Worm (Caenorhabditis elegans): ENCODE measurements around the gene ZK742.3.

The ZK742.3 gene

ce11 chrV:7842228-7842627 lies 32.5 kb upstream of the ZK742.3 start, which contains the start of gene grd-8:
Gene grd-8 (plus strand): TSS chrV:7842528.
- no peak for TF ChIP-seq ztf-11 (tag; optimal IDR thresholded peaks at IDR 0.05)
- no peak for TF ChIP-seq alr-1 (tag; optimal IDR thresholded peaks at IDR 0.05)
- no peak for TF ChIP-seq lin-39 (tag; optimal IDR thresholded peaks at IDR 0.05)
- TF ChIP-seq nhr-11 (tag; optimal IDR thresholded peaks at IDR 0.05) = no peak
- no peak for TF ChIP-seq mdl-1 (tag; optimal IDR thresholded peaks at IDR 0.05)
- TF ChIP-seq nhr-237 (tag; optimal IDR thresholded peaks at IDR 0.05) = no peak
- TF ChIP-seq ama-1 (optimal IDR thresholded peaks at IDR 0.05) = no peak
- TF ChIP-seq zag-1 (tag; optimal IDR thresholded peaks at IDR 0.05) = no peak
- TF ChIP-seq ceh-16 (tag; optimal IDR thresholded peaks at IDR 0.05) = no peak
- no peak for TF ChIP-seq unc-39 (tag; optimal IDR thresholded peaks at IDR 0.05)

ce11 chrV:7839485-7839884 lies 29.8 kb upstream of the ZK742.3 start, which contains the start of gene C37C3.12:
Gene C37C3.12 (minus strand): TSS chrV:7839585.
- TF ChIP-seq unc-62 (GFP tag; optimal IDR thresholded peaks at IDR 0.05) (no peak), ceh-82 (tag; optimal IDR thresholded peaks at IDR 0.05) (no peak), blmp-1 (tag; optimal IDR thresholded peaks at IDR 0.05; ENCODE audit: insufficient read depth) (no peak), dmd-4 (tag; optimal IDR thresholded peaks at IDR 0.05) (no peak), nhr-25 (tag; optimal IDR thresholded peaks at IDR 0.05) (no peak), ceh-16 (tag; optimal IDR thresholded peaks at IDR 0.05) (no peak), peb-1 (tag; optimal IDR thresholded peaks at IDR 0.05) (no peak), crh-2 (tag; optimal IDR thresholded peaks at IDR 0.05) (no peak), snpc-4 (tag; optimal IDR thresholded peaks at IDR 0.05) (no peak), sem-4 (tag; optimal IDR thresholded peaks at IDR 0.05) (no peak), mdl-1 (tag; optimal IDR thresholded peaks at IDR 0.05) (no peak), skn-1 (tag; optimal IDR thresholded peaks at IDR 0.05) (no peak), unc-55 (GFP tag; optimal IDR thresholded peaks at IDR 0.05) (no peak), nhr-21 (tag; optimal IDR thresholded peaks at IDR 0.05) (no peak), ZK546.5 (tag; optimal IDR thresholded peaks at IDR 0.05) (no peak), lin-39 (tag; optimal IDR thresholded peaks at IDR 0.05) (no peak)

- TF ChIP-seq sma-9 (GFP tag; optimal IDR thresholded peaks at IDR 0.05) (peak; percentile 22), sma-9 (tag; optimal IDR thresholded peaks at IDR 0.05) (no peak), sma-3 (GFP tag; optimal IDR thresholded peaks at IDR 0.05) (peak; percentile 12), elt-1 (tag; optimal IDR thresholded peaks at IDR 0.05) (no peak), nhr-11 (tag; optimal IDR thresholded peaks at IDR 0.05) (no peak), sem-4 (tag; optimal IDR thresholded peaks at IDR 0.05) (no peak), nhr-129 (tag; optimal IDR thresholded peaks at IDR 0.05) (no peak), mdl-1 (tag; optimal IDR thresholded peaks at IDR 0.05) (no peak), ama-1 (optimal IDR thresholded peaks at IDR 0.05) (no peak), fos-1 (tag; optimal IDR thresholded peaks at IDR 0.05) (peak; percentile 12)
Measured at ce11 chrV:7837809-7838208, 28.1 kb upstream of the ZK742.3 start, which contains the start of gene ttr-33. Gene ttr-33 (minus strand): TSS chrV:7837909.

ce11 chrV:7836911-7837310 lies 27.2 kb upstream of the ZK742.3 start, which contains the start of gene txt-5:
Gene txt-5 (minus strand): TSS chrV:7837134.
- TF ChIP-seq nhr-25 (tag; optimal IDR thresholded peaks at IDR 0.05) = peak; percentile 44
- no peak for TF ChIP-seq C34F6.9 (tag; optimal IDR thresholded peaks at IDR 0.05)
- no peak for TF ChIP-seq skn-1 (tag; optimal IDR thresholded peaks at IDR 0.05)
- no peak for TF ChIP-seq lin-13 (GFP tag; optimal IDR thresholded peaks at IDR 0.05)
- TF ChIP-seq gmeb-1 (tag; optimal IDR thresholded peaks at IDR 0.05) = peak; percentile 29
- peak; percentile 53 for TF ChIP-seq crh-2 (tag; optimal IDR thresholded peaks at IDR 0.05)
- peak; percentile 39 for TF ChIP-seq nhr-129 (tag; optimal IDR thresholded peaks at IDR 0.05)
- TF ChIP-seq sma-9 (GFP tag; optimal IDR thresholded peaks at IDR 0.05) = peak; percentile 19
- TF ChIP-seq sma-9 (tag; optimal IDR thresholded peaks at IDR 0.05) = no peak
- TF ChIP-seq elt-3 (tag; optimal IDR thresholded peaks at IDR 0.05) = no peak
- no peak for TF ChIP-seq ZK546.5 (tag; optimal IDR thresholded peaks at IDR 0.05)
- TF ChIP-seq F13H6.1 (tag; optimal IDR thresholded peaks at IDR 0.05) = no peak
- TF ChIP-seq zag-1 (tag; optimal IDR thresholded peaks at IDR 0.05) = no peak
- no peak for TF ChIP-seq unc-55 (GFP tag; optimal IDR thresholded peaks at IDR 0.05)
- TF ChIP-seq nhr-23 (tag; optimal IDR thresholded peaks at IDR 0.05) = no peak
- TF ChIP-seq mab-5 (tag; optimal IDR thresholded peaks at IDR 0.05) = no peak
- TF ChIP-seq nhr-6 (tag; optimal IDR thresholded peaks at IDR 0.05) = no peak
- TF ChIP-seq alr-1 (tag; optimal IDR thresholded peaks at IDR 0.05) = no peak
- no peak for TF ChIP-seq nhr-77 (tag; optimal IDR thresholded peaks at IDR 0.05)
- TF ChIP-seq unc-39 (tag; optimal IDR thresholded peaks at IDR 0.05) = no peak
- TF ChIP-seq sma-3 (GFP tag; optimal IDR thresholded peaks at IDR 0.05) = peak; percentile 77
- no peak for TF ChIP-seq snpc-4 (tag; optimal IDR thresholded peaks at IDR 0.05)
- no peak for TF ChIP-seq lin-39 (tag; optimal IDR thresholded peaks at IDR 0.05)
- no peak for TF ChIP-seq dmd-4 (tag; optimal IDR thresholded peaks at IDR 0.05)
- no peak for TF ChIP-seq blmp-1 (tag; optimal IDR thresholded peaks at IDR 0.05; ENCODE audit: insufficient read depth)
- TF ChIP-seq elt-1 (tag; optimal IDR thresholded peaks at IDR 0.05) = no peak
- peak; percentile 28 for TF ChIP-seq fos-1 (tag; optimal IDR thresholded peaks at IDR 0.05)
- TF ChIP-seq nhr-21 (tag; optimal IDR thresholded peaks at IDR 0.05) = peak; percentile 20
- no peak for TF ChIP-seq mbf-1 (tag; optimal IDR thresholded peaks at IDR 0.05)
- no peak for TF ChIP-seq ztf-11 (tag; optimal IDR thresholded peaks at IDR 0.05)
- TF ChIP-seq nhr-11 (tag; optimal IDR thresholded peaks at IDR 0.05) = no peak
- TF ChIP-seq lsy-2 (tag; optimal IDR thresholded peaks at IDR 0.05) = no peak
- TF ChIP-seq egl-27 (tag; optimal IDR thresholded peaks at IDR 0.05) = no peak
- peak; percentile 26 for TF ChIP-seq ama-1 (optimal IDR thresholded peaks at IDR 0.05)
- TF ChIP-seq nhr-237 (tag; optimal IDR thresholded peaks at IDR 0.05) = no peak
- TF ChIP-seq lin-11 (tag; optimal IDR thresholded peaks at IDR 0.05) = no peak
- TF ChIP-seq ceh-16 (tag; optimal IDR thresholded peaks at IDR 0.05) = no peak
- TF ChIP-seq ztf-1 (GFP tag; conservative IDR thresholded peaks at IDR 0.05) = no peak
- TF ChIP-seq aly-2 (tag; optimal IDR thresholded peaks at IDR 0.05) = no peak
- no peak for TF ChIP-seq sem-4 (tag; optimal IDR thresholded peaks at IDR 0.05)

Measured in whole organism, L2 larva.